Worm (Caenorhabditis elegans): ENCODE data around the gene F20D6.2.

DNA sequence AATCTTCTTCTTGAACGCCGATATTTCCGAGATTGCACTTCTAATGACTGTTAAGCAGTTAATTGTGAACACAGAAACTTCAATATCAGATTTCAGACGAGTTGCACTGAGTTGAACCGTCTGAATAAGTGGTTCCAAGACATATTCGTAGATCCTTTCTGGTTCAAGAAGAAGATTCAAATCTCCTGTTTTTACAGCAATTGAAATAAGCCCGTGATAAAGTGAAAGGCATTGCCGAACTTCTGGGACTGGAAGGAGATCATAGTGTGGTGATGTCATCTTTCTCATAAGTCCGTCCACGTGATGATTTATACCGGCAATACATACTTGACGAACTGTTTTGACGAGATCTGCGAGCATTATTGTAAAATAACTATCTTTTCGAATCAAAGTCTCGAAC lies 33.7 kb downstream of the F20D6.2 start:
- TF ChIP-seq ceh-9 (tag; optimal IDR thresholded peaks at IDR 0.05), result no peak
- TF ChIP-seq pros-1 (tag; optimal IDR thresholded peaks at IDR 0.05), result no peak
- no peak for TF ChIP-seq sox-4 (tag; optimal IDR thresholded peaks at IDR 0.05)
- no peak for TF ChIP-seq ahr-1 (tag; optimal IDR thresholded peaks at IDR 0.05)
- no peak for TF ChIP-seq ama-1 (optimal IDR thresholded peaks at IDR 0.05)
- no peak for TF ChIP-seq pha-4 (tag; optimal IDR thresholded peaks at IDR 0.05)
- no peak for TF ChIP-seq pqm-1 (tag; optimal IDR thresholded peaks at IDR 0.05)
- no peak for TF ChIP-seq rnt-1 (tag; optimal IDR thresholded peaks at IDR 0.05)
- no peak for TF ChIP-seq hlh-30 (tag; optimal IDR thresholded peaks at IDR 0.05; ENCODE audit: insufficient read depth)
